Worm (Caenorhabditis elegans): Measurements from ENCODE around the gene K04C1.3.

DNA sequence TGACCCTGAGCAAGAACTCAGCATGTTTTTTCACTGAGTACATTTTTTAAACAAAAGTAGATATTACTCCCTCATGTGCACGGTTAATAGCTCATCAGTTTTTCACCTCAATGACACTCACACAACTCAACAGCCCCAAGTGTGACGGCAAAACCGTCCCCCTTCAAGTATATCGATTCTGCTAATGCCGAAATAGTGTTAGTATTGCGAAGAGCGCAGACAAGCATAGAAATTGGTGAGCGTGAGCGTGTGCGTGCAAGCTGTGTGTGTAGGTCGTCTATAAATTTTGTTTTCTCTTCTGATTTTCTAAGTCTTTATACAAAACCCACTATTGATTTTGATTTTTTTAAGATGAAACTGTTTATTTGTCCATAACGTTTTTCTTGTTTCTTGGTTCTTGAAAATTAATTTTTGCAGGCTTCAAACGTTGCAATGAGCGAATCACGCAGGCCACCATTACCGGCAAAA is 4.9 kb downstream of the K04C1.3 start, which contains the start of gene K04C1.2:
- peak; percentile 42 for TF ChIP-seq lin-39 (tag; optimal IDR thresholded peaks at IDR 0.05)
- TF ChIP-seq nhr-28 (tag; optimal IDR thresholded peaks at IDR 0.05): no peak
- TF ChIP-seq tbx-2 (tag; optimal IDR thresholded peaks at IDR 0.05): no peak
- TF ChIP-seq unc-62 (GFP tag; optimal IDR thresholded peaks at IDR 0.05): no peak
